Worm (Caenorhabditis elegans) whole organism, mixed stage, embryonic: Measurements from ENCODE around the gene T14G8.2.

Experiments used
- M03D4.4 ChIP-seq: sonication (generic microtip); optimal IDR thresholded peaks from 2 replicates; lab custom pipeline; 2017; ENCODE audit warnings: mild to moderate bottlenecking, missing genetic modification characterization, missing compliant biosample characterization
- bed-3 ChIP-seq: fragments of 200-800 bp; sonication (Bioruptor generic); optimal IDR thresholded peaks from 3 replicates; lab custom pipeline; 2018; ENCODE audit warnings: mild to moderate bottlenecking, missing genetic modification characterization, moderate library complexity, missing compliant biosample characterization
- blmp-1 ChIP-seq: fragments of 150-350 bp; optimal IDR thresholded peaks from 2 replicates; lab custom pipeline; 2014; ENCODE audit warnings: missing biosample characterization, missing genetic modification characterization
- ceh-39 ChIP-seq: fragments of 150-350 bp; optimal IDR thresholded peaks from 2 replicates; lab custom pipeline; 2014; ENCODE audit warnings: missing biosample characterization, missing genetic modification characterization
- ceh-43 ChIP-seq: fragments of 200-800 bp; sonication (Bioruptor generic); optimal IDR thresholded peaks from 2 replicates; lab custom pipeline; 2018; ENCODE audit warnings: mild to moderate bottlenecking, missing genetic modification characterization, moderate library complexity, missing compliant biosample characterization
- ceh-83 ChIP-seq: fragments of 200-800 bp; sonication (Bioruptor generic); optimal IDR thresholded peaks from 2 replicates; lab custom pipeline; 2018; ENCODE audit warnings: mild to moderate bottlenecking, missing genetic modification characterization, missing compliant biosample characterization
- ces-1 ChIP-seq: fragments of 150-350 bp; optimal IDR thresholded peaks from 2 replicates; lab custom pipeline; 2014; ENCODE audit warnings: missing biosample characterization, missing genetic modification reagents, missing genetic modification characterization
- cnd-1 ChIP-seq: fragments of 200-800 bp; sonication (Bioruptor generic); optimal IDR thresholded peaks from 2 replicates; lab custom pipeline; 2018; ENCODE audit warnings: mild to moderate bottlenecking, missing genetic modification characterization, missing compliant biosample characterization
- drap-1 ChIP-seq: fragments of 200-800 bp; sonication (Bioruptor generic); optimal IDR thresholded peaks from 3 replicates; lab custom pipeline; 2018; ENCODE audit warnings: mild to moderate bottlenecking, missing genetic modification characterization, missing compliant biosample characterization
- elt-1 ChIP-seq: sonication (generic microtip); optimal IDR thresholded peaks from 2 replicates; lab custom pipeline; 2017; ENCODE audit warnings: missing genetic modification characterization, mild to moderate bottlenecking, missing compliant biosample characterization, antibody characterized with exemption, moderate library complexity, borderline replicate concordance; ENCODE audit not compliant: insufficient read depth
- elt-3 ChIP-seq: fragments of 150-350 bp; optimal IDR thresholded peaks from 2 replicates; lab custom pipeline; 2014; ENCODE audit warnings: missing biosample characterization, missing genetic modification characterization
- ham-2 ChIP-seq: fragments of 200-800 bp; sonication (Bioruptor generic); optimal IDR thresholded peaks from 2 replicates; lab custom pipeline; 2018; ENCODE audit warnings: mild to moderate bottlenecking, missing genetic modification characterization, missing compliant biosample characterization
- hlh-1 ChIP-seq: fragments of 150-350 bp; optimal IDR thresholded peaks from 2 replicates; lab custom pipeline; 2014; ENCODE audit warnings: missing biosample characterization, missing genetic modification reagents, missing genetic modification characterization
- lin-13 ChIP-seq: fragments of 150-350 bp; optimal IDR thresholded peaks from 2 replicates; lab custom pipeline; 2014; ENCODE audit warnings: missing biosample characterization, missing genetic modification characterization
- lin-32 ChIP-seq: fragments of 200-800 bp; sonication (Bioruptor generic); optimal IDR thresholded peaks from 2 replicates; lab custom pipeline; 2018; ENCODE audit warnings: mild to moderate bottlenecking, missing genetic modification characterization, missing compliant biosample characterization
- lsy-2 ChIP-seq: fragments of 150-350 bp; optimal IDR thresholded peaks from 2 replicates; lab custom pipeline; 2014; ENCODE audit warnings: missing biosample characterization, missing genetic modification characterization
- mab-5 ChIP-seq: fragments of 150-350 bp; optimal IDR thresholded peaks from 2 replicates; lab custom pipeline; 2014; ENCODE audit warnings: missing biosample characterization, missing genetic modification characterization
- mep-1 ChIP-seq: fragments of 150-350 bp; optimal IDR thresholded peaks from 2 replicates; lab custom pipeline; 2017; ENCODE audit warnings: missing biosample characterization, missing genetic modification reagents, missing genetic modification characterization, inconsistent platforms
- mls-2 ChIP-seq: sonication (generic microtip); optimal IDR thresholded peaks from 2 replicates; lab custom pipeline; 2016; ENCODE audit warnings: mild to moderate bottlenecking, missing genetic modification characterization, moderate library complexity, missing compliant biosample characterization
- nhr-12 ChIP-seq: fragments of 150-350 bp; optimal IDR thresholded peaks from 2 replicates; lab custom pipeline; 2014; ENCODE audit warnings: missing biosample characterization, missing genetic modification characterization
- nhr-2 ChIP-seq: fragments of 150-350 bp; optimal IDR thresholded peaks from 2 replicates; lab custom pipeline; 2014; ENCODE audit warnings: missing biosample characterization, missing genetic modification characterization
- nhr-237 ChIP-seq: fragments of 150-350 bp; optimal IDR thresholded peaks from 2 replicates; lab custom pipeline; 2014; ENCODE audit warnings: missing biosample characterization, missing genetic modification characterization
- nhr-28 ChIP-seq: fragments of 150-350 bp; optimal IDR thresholded peaks from 2 replicates; lab custom pipeline; 2014; ENCODE audit warnings: missing biosample characterization, missing genetic modification characterization
- nhr-76 ChIP-seq: sonication (generic microtip); optimal IDR thresholded peaks from 2 replicates; lab custom pipeline; 2017; ENCODE audit warnings: missing biosample characterization, missing genetic modification characterization
- pha-4 ChIP-seq: fragments of 150-350 bp; optimal IDR thresholded peaks from 2 replicates; lab custom pipeline; 2018; ENCODE audit warnings: missing biosample characterization, missing genetic modification reagents, missing genetic modification characterization
- sem-2 ChIP-seq: fragments of 200-800 bp; sonication (Bioruptor generic); optimal IDR thresholded peaks from 2 replicates; lab custom pipeline; 2018; ENCODE audit warnings: mild to moderate bottlenecking, missing genetic modification characterization, missing compliant biosample characterization
- snpc-4 ChIP-seq: fragments of 150-350 bp; optimal IDR thresholded peaks from 2 replicates; lab custom pipeline; 2014; ENCODE audit warnings: missing biosample characterization, missing genetic modification characterization
- sptf-1 ChIP-seq: sonication (generic microtip); optimal IDR thresholded peaks from 2 replicates; lab custom pipeline; 2017; ENCODE audit warnings: mild to moderate bottlenecking, missing genetic modification characterization, moderate library complexity, missing compliant biosample characterization
- tbx-8 ChIP-seq: fragments of 200-800 bp; sonication (Bioruptor generic); optimal IDR thresholded peaks from 2 replicates; lab custom pipeline; 2018; ENCODE audit warnings: mild to moderate bottlenecking, missing genetic modification characterization, moderate library complexity, missing compliant biosample characterization
- unc-120 ChIP-seq: sonication (generic microtip); optimal IDR thresholded peaks from 2 replicates; lab custom pipeline; 2017; ENCODE audit warnings: missing genetic modification characterization, missing compliant biosample characterization; ENCODE audit not compliant: poor library complexity, severe bottlenecking
- unc-39 ChIP-seq: fragments of 150-350 bp; optimal IDR thresholded peaks from 2 replicates; lab custom pipeline; 2014; ENCODE audit warnings: missing biosample characterization, missing genetic modification characterization
- zip-8 ChIP-seq: fragments of 150-350 bp; optimal IDR thresholded peaks from 2 replicates; lab custom pipeline; 2014; ENCODE audit warnings: missing biosample characterization, missing genetic modification characterization
- ztf-11 ChIP-seq: fragments of 150-350 bp; optimal IDR thresholded peaks from 2 replicates; lab custom pipeline; 2014; ENCODE audit warnings: missing biosample characterization, missing genetic modification characterization

T14G8.2 gene

ce11 chrX:12875649-12876048, 17.8 kb downstream of the T14G8.2 start:
- no peak for TF ChIP-seq zip-8
- no peak for TF ChIP-seq ceh-83
- no peak for TF ChIP-seq nhr-28 (tag; lab: Kevin White, UChicago)
- no peak for TF ChIP-seq unc-120
- TF ChIP-seq lin-32 (GFP tag; lab: Kevin White, UChicago): no peak
- TF ChIP-seq blmp-1 (tag; lab: Kevin White, UChicago): no peak
- no peak for TF ChIP-seq ham-2 (GFP tag; lab: Kevin White, UChicago)
- TF ChIP-seq sptf-1 (tag; lab: Kevin White, UChicago): no peak
- TF ChIP-seq pha-4 (tag; lab: Kevin White, UChicago): no peak
- no peak for TF ChIP-seq nhr-76 (tag; lab: Kevin White, UChicago)
- no peak for TF ChIP-seq nhr-12 (tag; lab: Kevin White, UChicago)
- no peak for TF ChIP-seq unc-39 (tag; lab: Kevin White, UChicago)
- no peak for TF ChIP-seq drap-1 (GFP tag; lab: Kevin White, UChicago)
- no peak for TF ChIP-seq mab-5 (tag; lab: Kevin White, UChicago)
- no peak for TF ChIP-seq ces-1 (GFP tag; lab: Kevin White, UChicago)
- no peak for TF ChIP-seq ztf-11 (tag; lab: Kevin White, UChicago)
- no peak for TF ChIP-seq nhr-2 (tag; lab: Kevin White, UChicago)
- TF ChIP-seq mls-2 (tag; lab: Kevin White, UChicago): no peak
- no peak for TF ChIP-seq ceh-39 (tag; lab: Kevin White, UChicago)
- no peak for TF ChIP-seq lsy-2 (tag; lab: Kevin White, UChicago)
- TF ChIP-seq, all 35 proteins: peak for 0

ce11 chrX:12876795-12877530, 19.2 kb downstream of the T14G8.2 start, which contains the start of gene bcat-1:
Gene bcat-1 (plus strand): TSS chrX:12877480.
- TF ChIP-seq unc-120 (peak; percentile 43), sptf-1 (tag; lab: Kevin White, UChicago) (peak; percentile 52), mls-2 (tag; lab: Kevin White, UChicago) (no peak), ham-2 (GFP tag; lab: Kevin White, UChicago) (peak; percentile 2)
- TF ChIP-seq, all 35 proteins: peak for 3

ce11 chrX:12877930-12878329, 20.1 kb downstream of the T14G8.2 start:
- TF ChIP-seq blmp-1 (tag; lab: Kevin White, UChicago) (no peak), drap-1 (GFP tag; lab: Kevin White, UChicago) (no peak), hlh-1 (peak; percentile 71)

- TF ChIP-seq elt-1 (tag; lab: Kevin White, UChicago) (peak; percentile 35), unc-120 (no peak)
Observed at ce11 chrX:12881174-12881573, 23.4 kb downstream of the T14G8.2 start.

- TF ChIP-seq unc-39 (tag; lab: Kevin White, UChicago) (no peak), ces-1 (GFP tag; lab: Kevin White, UChicago) (peak; percentile 26)
Observed at ce11 chrX:12884873-12885272, 27.1 kb downstream of the T14G8.2 start, which contains the start of gene gpc-1. Gene gpc-1 (minus strand): TSS chrX:12884989.

- TF ChIP-seq elt-1 (tag; lab: Kevin White, UChicago) (no peak), ceh-43 (GFP tag; lab: Kevin White, UChicago) (peak; percentile 78), zip-8 (peak; percentile 7), lin-13 (tag; lab: Kevin White, UChicago) (peak; percentile 43), lin-32 (GFP tag; lab: Kevin White, UChicago) (peak; percentile 47), pha-4 (tag; lab: Kevin White, UChicago) (peak; percentile 56), hlh-1 (no peak), nhr-2 (tag; lab: Kevin White, UChicago) (peak; percentile 21), elt-3 (no peak), snpc-4 (tag; lab: Kevin White, UChicago) (no peak), bed-3 (GFP tag; lab: Kevin White, UChicago) (peak; percentile 66), ces-1 (GFP tag; lab: Kevin White, UChicago) (no peak), cnd-1 (tag; lab: Kevin White, UChicago) (peak; percentile 85), ceh-83 (peak; percentile 86), blmp-1 (tag; lab: Kevin White, UChicago) (no peak), nhr-237 (tag; lab: Kevin White, UChicago) (no peak), sem-2 (GFP tag; lab: Kevin White, UChicago) (peak; percentile 77), mep-1 (peak; percentile 29), lsy-2 (tag; lab: Kevin White, UChicago) (peak; percentile 2), unc-39 (tag; lab: Kevin White, UChicago) (no peak), mab-5 (tag; lab: Kevin White, UChicago) (no peak), M03D4.4 (peak; percentile 91), unc-120 (peak; percentile 73), mls-2 (tag; lab: Kevin White, UChicago) (peak; percentile 92), sptf-1 (tag; lab: Kevin White, UChicago) (peak; percentile 95), ceh-39 (tag; lab: Kevin White, UChicago) (no peak), ztf-11 (tag; lab: Kevin White, UChicago) (no peak), nhr-12 (tag; lab: Kevin White, UChicago) (no peak), tbx-8 (peak; percentile 85), nhr-28 (tag; lab: Kevin White, UChicago) (no peak)
Observed at ce11 chrX:12889837-12890449, 32.1 kb downstream of the T14G8.2 start.
